Fruit fly (Drosophila melanogaster) whole organism, embryonic: ENCODE measurements around the gene lbl.
A peak's percentile ranks its signal among the peaks of the same experiment; 100 is the strongest.

Source experiments
- ATbp ChIP-seq: fragments of 200-800 bp; sonication (Bioruptor generic); optimal IDR thresholded peaks from 2 replicates; lab custom pipeline; 2017; ENCODE audit warnings: missing biosample characterization, mild to moderate bottlenecking, missing genetic modification characterization, missing genetic modification reagents
- Bteb2 ChIP-seq: fragments of 200-800 bp; sonication (Bioruptor generic); optimal IDR thresholded peaks from 2 replicates; lab custom pipeline; 2016; ENCODE audit warnings: missing biosample characterization, missing genetic modification characterization
- CG10147 ChIP-seq: fragments of 200-800 bp; sonication (Bioruptor generic); optimal IDR thresholded peaks from 2 replicates; lab custom pipeline; 2019; ENCODE audit warnings: missing biosample characterization, mild to moderate bottlenecking, missing genetic modification characterization, moderate library complexity
- CG10654 ChIP-seq: fragments of 200-800 bp; sonication (Bioruptor generic); optimal IDR thresholded peaks from 2 replicates; lab custom pipeline; 2016; ENCODE audit warnings: missing biosample characterization, missing genetic modification characterization
- CG11456 ChIP-seq: fragments of 200-800 bp; sonication (Bioruptor generic); IDR thresholded peaks from 3 replicates; pipeline ENCODE4 v1.3.6; 2022; ENCODE audit warnings: missing biosample characterization, missing genetic modification characterization
- CG13624 ChIP-seq: fragments of 200-800 bp; sonication (Bioruptor generic); optimal IDR thresholded peaks from 2 replicates; lab custom pipeline; 2016; ENCODE audit warnings: missing biosample characterization, missing genetic modification characterization
- CG14441 ChIP-seq: fragments of 200-800 bp; sonication (Bioruptor generic); IDR thresholded peaks from 2 replicates; pipeline ENCODE4 v1.3.6; 2022; ENCODE audit warnings: missing biosample characterization, missing genetic modification characterization
- CG17829 ChIP-seq: fragments of 200-800 bp; optimal IDR thresholded peaks from 2 replicates; lab custom pipeline; 2019; ENCODE audit warnings: missing biosample characterization, mild to moderate bottlenecking, missing genetic modification characterization, moderate library complexity
- CG1832 ChIP-seq: fragments of 200-800 bp; sonication (Bioruptor generic); optimal IDR thresholded peaks from 2 replicates; lab custom pipeline; 2017; ENCODE audit warnings: missing biosample characterization, mild to moderate bottlenecking, missing genetic modification characterization, inconsistent platforms
- CG2712 ChIP-seq: fragments of 200-800 bp; optimal IDR thresholded peaks from 3 replicates; lab custom pipeline; 2019; ENCODE audit warnings: missing biosample characterization, mild to moderate bottlenecking, missing genetic modification characterization, moderate library complexity
- CG2875 ChIP-seq: fragments of 200-800 bp; sonication (Bioruptor generic); optimal IDR thresholded peaks from 2 replicates; lab custom pipeline; 2017; ENCODE audit warnings: missing biosample characterization, mild to moderate bottlenecking, missing genetic modification characterization, missing genetic modification reagents
- CG2889 ChIP-seq: fragments of 200-800 bp; sonication (Bioruptor generic); IDR thresholded peaks from 3 replicates; pipeline ENCODE4 v1.3.6; 2022; ENCODE audit warnings: missing biosample characterization, missing genetic modification characterization
- CG3995 ChIP-seq: fragments of 200-800 bp; sonication (Bioruptor generic); optimal IDR thresholded peaks from 3 replicates; lab custom pipeline; 2016; ENCODE audit warnings: missing biosample characterization, missing genetic modification characterization
- CG4328 ChIP-seq: fragments of 200-800 bp; sonication (Bioruptor generic); optimal IDR thresholded peaks from 3 replicates; lab custom pipeline; 2017; ENCODE audit warnings: missing biosample characterization, missing genetic modification reagents, missing genetic modification characterization
- CG5245 ChIP-seq: fragments of 200-800 bp; sonication (Bioruptor generic); optimal IDR thresholded peaks from 3 replicates; lab custom pipeline; 2016; ENCODE audit warnings: missing biosample characterization, missing genetic modification characterization
- CG6654 ChIP-seq: fragments of 200-800 bp; sonication (Bioruptor generic); optimal IDR thresholded peaks from 2 replicates; lab custom pipeline; 2017; ENCODE audit warnings: missing biosample characterization, mild to moderate bottlenecking, missing genetic modification characterization
- CG7357 ChIP-seq: fragments of 200-800 bp; sonication (Bioruptor generic); IDR thresholded peaks from 3 replicates; pipeline ENCODE4 v1.3.6; 2022; ENCODE audit warnings: missing biosample characterization, missing genetic modification characterization
- CG8281 ChIP-seq: fragments of 200-800 bp; sonication (Bioruptor generic); optimal IDR thresholded peaks from 2 replicates; lab custom pipeline; 2018; ENCODE audit warnings: missing biosample characterization, mild to moderate bottlenecking, missing genetic modification characterization, moderate library complexity
- CG9215 ChIP-seq: fragments of 200-800 bp; sonication (Bioruptor generic); IDR thresholded peaks from 2 replicates; pipeline ENCODE4 v1.3.6; 2022; ENCODE audit warnings: missing biosample characterization, missing genetic modification characterization
- Dip2 ChIP-seq: fragments of 200-800 bp; sonication (Bioruptor generic); IDR thresholded peaks from 2 replicates; pipeline ENCODE4 v1.3.6; 2022; ENCODE audit warnings: missing biosample characterization, missing genetic modification characterization
- GATAe ChIP-seq: fragments of 200-800 bp; sonication (Bioruptor generic); conservative IDR thresholded peaks from 2 replicates; pipeline ENCODE4 v1.3.6; 2022; ENCODE audit warnings: missing biosample characterization, missing genetic modification characterization
- Gsc ChIP-seq: fragments of 200-800 bp; sonication (Bioruptor generic); IDR thresholded peaks from 2 replicates; pipeline ENCODE4 v1.3.6; 2022; ENCODE audit warnings: missing biosample characterization, missing genetic modification characterization
- Hsf ChIP-seq: fragments of 200-800 bp; sonication (Bioruptor generic); optimal IDR thresholded peaks from 3 replicates; lab custom pipeline; 2016; ENCODE audit warnings: missing biosample characterization, missing genetic modification characterization
- Med ChIP-seq: fragments of 200-800 bp; sonication (Bioruptor generic); peaks from one replicate; lab custom pipeline; 2016; ENCODE audit warnings: missing biosample characterization, missing genetic modification characterization, mild to moderate bottlenecking, inconsistent platforms, moderate library complexity
- Mes4 ChIP-seq: fragments of 200-800 bp; sonication (Bioruptor generic); optimal IDR thresholded peaks from 2 replicates; lab custom pipeline; 2016; ENCODE audit warnings: missing biosample characterization, missing genetic modification characterization
- NK7.1 ChIP-seq: fragments of 200-800 bp; sonication (Bioruptor generic); optimal IDR thresholded peaks from 3 replicates; lab custom pipeline; 2016; ENCODE audit warnings: missing biosample characterization, missing genetic modification characterization
- Poxn ChIP-seq: fragments of 200-800 bp; sonication (Bioruptor generic); IDR thresholded peaks from 2 replicates; pipeline ENCODE4 v1.3.6; 2022; ENCODE audit warnings: missing biosample characterization, missing genetic modification characterization
- Rx ChIP-seq: fragments of 200-800 bp; sonication (Bioruptor generic); IDR thresholded peaks from 2 replicates; pipeline ENCODE4 v1.3.6; 2022; ENCODE audit warnings: missing biosample characterization, missing genetic modification characterization
- Side ChIP-seq: fragments of 200-800 bp; sonication (Bioruptor generic); optimal IDR thresholded peaks from 2 replicates; lab custom pipeline; 2016; ENCODE audit warnings: missing biosample characterization, missing genetic modification characterization
- Trl ChIP-seq, 3 experiments: fragments of >200 bp in 2 of 3; fragments of 200-800 bp in 1 of 3; sonication (Bioruptor generic) in 1 of 3; optimal IDR thresholded peaks; 2 replicates in 1 of 3; 3 replicates in 2 of 3; lab custom pipeline; 2016 to 2017; ENCODE audit warnings: missing biosample characterization in 1 of 3, missing genetic modification characterization in 1 of 3
- Xbp1 ChIP-seq: fragments of 200-800 bp; sonication (Bioruptor generic); optimal IDR thresholded peaks from 3 replicates; lab custom pipeline; 2016; ENCODE audit warnings: missing biosample characterization, mild to moderate bottlenecking, missing genetic modification characterization
- ab ChIP-seq: fragments of 200-800 bp; sonication (Bioruptor generic); optimal IDR thresholded peaks from 2 replicates; lab custom pipeline; 2016; ENCODE audit warnings: missing biosample characterization, missing genetic modification characterization
- ato ChIP-seq: fragments of 200-800 bp; sonication (Bioruptor generic); IDR thresholded peaks from 2 replicates; pipeline ENCODE4 v1.3.6; 2022; ENCODE audit warnings: missing biosample characterization, missing genetic modification characterization; ENCODE audit not compliant: partially characterized antibody
- btn ChIP-seq: fragments of 200-800 bp; sonication (Bioruptor generic); optimal IDR thresholded peaks from 2 replicates; lab custom pipeline; 2016; ENCODE audit warnings: missing biosample characterization, missing genetic modification characterization
- caup ChIP-seq: fragments of 200-800 bp; sonication (Bioruptor generic); optimal IDR thresholded peaks from 3 replicates; lab custom pipeline; 2017; ENCODE audit warnings: missing biosample characterization, mild to moderate bottlenecking, missing genetic modification characterization, moderate library complexity; ENCODE audit not compliant: severe bottlenecking
- chinmo ChIP-seq: fragments of 200-800 bp; sonication (Bioruptor generic); IDR thresholded peaks from 4 replicates; pipeline ENCODE4 v1.3.6; 2022; ENCODE audit warnings: missing biosample characterization, missing genetic modification characterization; ENCODE audit not compliant: partially characterized antibody
- crc ChIP-seq: fragments of 200-800 bp; sonication (Bioruptor generic); optimal IDR thresholded peaks from 2 replicates; lab custom pipeline; 2016; ENCODE audit warnings: missing biosample characterization, missing genetic modification characterization
- gcm2 ChIP-seq: fragments of 200-800 bp; sonication (Bioruptor generic); optimal IDR thresholded peaks from 2 replicates; lab custom pipeline; 2016; ENCODE audit warnings: missing biosample characterization, missing genetic modification characterization
- kah ChIP-seq: fragments of 200-800 bp; sonication (Bioruptor generic); optimal IDR thresholded peaks from 2 replicates; lab custom pipeline; 2018; ENCODE audit warnings: missing biosample characterization, mild to moderate bottlenecking, missing genetic modification characterization
- nau ChIP-seq: fragments of 200-800 bp; sonication (Bioruptor generic); optimal IDR thresholded peaks from 3 replicates; lab custom pipeline; 2017; ENCODE audit warnings: missing biosample characterization, mild to moderate bottlenecking, missing genetic modification characterization, missing genetic modification reagents
- nerfin-2 ChIP-seq: fragments of 200-800 bp; sonication (Bioruptor generic); IDR thresholded peaks from 2 replicates; pipeline ENCODE4 v1.3.6; 2022; ENCODE audit warnings: missing biosample characterization, missing genetic modification characterization; ENCODE audit not compliant: partially characterized antibody
- onecut ChIP-seq: fragments of 200-800 bp; sonication (Bioruptor generic); IDR thresholded peaks from 2 replicates; pipeline ENCODE4 v1.3.6; 2022; ENCODE audit warnings: missing biosample characterization, missing genetic modification characterization
- pfk ChIP-seq: fragments of 200-800 bp; sonication (Bioruptor generic); optimal IDR thresholded peaks from 2 replicates; lab custom pipeline; 2018; ENCODE audit warnings: missing biosample characterization, mild to moderate bottlenecking, missing genetic modification characterization, moderate library complexity
- pho ChIP-seq: fragments of 200-800 bp; sonication (Bioruptor generic); optimal IDR thresholded peaks from 2 replicates; lab custom pipeline; 2016; ENCODE audit warnings: missing biosample characterization, missing genetic modification characterization
- ro ChIP-seq: fragments of 200-800 bp; sonication (Bioruptor generic); IDR thresholded peaks from 2 replicates; pipeline ENCODE4 v1.3.6; 2022; ENCODE audit warnings: missing biosample characterization, missing genetic modification characterization
- sc ChIP-seq, 3 experiments: fragments of >200 bp in 2 of 3; fragments of 200-800 bp in 1 of 3; sonication (Bioruptor generic) in 1 of 3; optimal IDR thresholded peaks; 2 replicates in 2 of 3; 3 replicates in 1 of 3; lab custom pipeline; 2017; ENCODE audit warnings: mild to moderate bottlenecking in 1 of 3, missing biosample characterization in 1 of 3, missing genetic modification characterization in 1 of 3, missing genetic modification reagents in 1 of 3
- slbo ChIP-seq: fragments of 200-800 bp; sonication (Bioruptor generic); IDR thresholded peaks from 2 replicates; pipeline ENCODE4 v1.3.6; 2022; ENCODE audit warnings: missing biosample characterization, missing genetic modification characterization
- wor ChIP-seq: fragments of 200-800 bp; sonication (Bioruptor generic); IDR thresholded peaks from 2 replicates; pipeline ENCODE4 v1.3.6; 2022; ENCODE audit warnings: missing biosample characterization, missing genetic modification characterization
- zen ChIP-seq: fragments of 200-800 bp; sonication (Bioruptor generic); optimal IDR thresholded peaks from 3 replicates; lab custom pipeline; 2018; ENCODE audit warnings: missing biosample characterization, mild to moderate bottlenecking, missing genetic modification characterization, moderate library complexity

lbl gene

dm6 chr3R:21376859-21377607 lies 56.9 kb downstream of the lbl start (continued):
- no peak for TF ChIP-seq CG11456 (GFP tag; lab: Robert Waterston, UW)
- no peak for TF ChIP-seq pfk (GFP tag; lab: Kevin White, UChicago)
- TF ChIP-seq CG1832 (GFP tag; lab: Kevin White, UChicago): no peak
- TF ChIP-seq CG6654: no peak
- TF ChIP-seq sc (optimal IDR thresholded peaks at IDR 0.05; lab: Kevin White, UChicago): no peak
- no peak for TF ChIP-seq sc (GFP tag; optimal IDR thresholded peaks at IDR 0.05; lab: Kevin White, UChicago)
- TF ChIP-seq slbo (GFP tag; lab: Robert Waterston, UW): peak; percentile 9; the same call in 1 of the 2 replicates
- no peak for TF ChIP-seq Bteb2 (GFP tag; lab: Kevin White, UChicago)
- TF ChIP-seq ab: no peak
- TF ChIP-seq pho (GFP tag; lab: Kevin White, UChicago): no peak
- TF ChIP-seq CG14441 (GFP tag; lab: Robert Waterston, UW): no peak
- no peak for TF ChIP-seq wor (GFP tag; lab: Robert Waterston, UW)
- no peak for TF ChIP-seq caup (GFP tag; lab: Kevin White, UChicago)
- TF ChIP-seq Med (GFP tag; lab: Kevin White, UChicago): peak; percentile 81
- no peak for TF ChIP-seq CG10654 (GFP tag; lab: Kevin White, UChicago)
- no peak for TF ChIP-seq CG2875 (GFP tag; lab: Kevin White, UChicago)
- no peak for TF ChIP-seq CG9215
- TF ChIP-seq Poxn: no peak
- peak; percentile 23 for TF ChIP-seq CG10147 (GFP tag; lab: Kevin White, UChicago)
- no peak for TF ChIP-seq Side (GFP tag; lab: Kevin White, UChicago)
- TF ChIP-seq Dip2 (GFP tag; lab: Robert Waterston, UW): no peak
- peak; percentile 59; the same call in 1 of the 2 replicates for TF ChIP-seq nerfin-2 (GFP tag; lab: Robert Waterston, UW)
- peak; percentile 0 for TF ChIP-seq zen (tag; lab: Kevin White, UChicago)
- TF ChIP-seq Hsf: no peak
- TF ChIP-seq crc (GFP tag; lab: Kevin White, UChicago): no peak
- TF ChIP-seq CG3995 (GFP tag; lab: Kevin White, UChicago): peak; percentile 99
- TF ChIP-seq ato (GFP tag; lab: Robert Waterston, UW): peak; percentile 72
- no peak for TF ChIP-seq ATbp (GFP tag; lab: Kevin White, UChicago)
- no peak for TF ChIP-seq Trl (optimal IDR thresholded peaks at IDR 0.05; lab: Kevin White, UChicago)
- TF ChIP-seq Trl (GFP tag; optimal IDR thresholded peaks at IDR 0.05; lab: Kevin White, UChicago): no peak
- no peak for TF ChIP-seq nau (GFP tag; lab: Kevin White, UChicago)
- TF ChIP-seq kah (GFP tag; lab: Kevin White, UChicago): no peak
- TF ChIP-seq CG2712 (tag; lab: Kevin White, UChicago): peak; percentile 17
- TF ChIP-seq CG8281 (tag; lab: Kevin White, UChicago): no peak
- TF ChIP-seq CG4328 (GFP tag; lab: Kevin White, UChicago): no peak
- no peak for TF ChIP-seq NK7.1 (GFP tag; lab: Kevin White, UChicago)
- no peak for TF ChIP-seq CG17829 (tag; lab: Kevin White, UChicago)
- TF ChIP-seq Rx (GFP tag; lab: Robert Waterston, UW): no peak
- TF ChIP-seq btn (GFP tag; lab: Kevin White, UChicago): no peak
- TF ChIP-seq Xbp1 (GFP tag; lab: Kevin White, UChicago): peak; percentile 8
- TF ChIP-seq Mes4 (GFP tag; lab: Kevin White, UChicago): peak; percentile 31
- peak; percentile 8 for TF ChIP-seq CG13624
- no peak for TF ChIP-seq CG2889 (GFP tag; lab: Robert Waterston, UW)
- no peak for TF ChIP-seq GATAe (GFP tag; lab: Robert Waterston, UW)
- TF ChIP-seq ro (GFP tag; lab: Robert Waterston, UW): no peak
- TF ChIP-seq chinmo: peak; percentile 74; the same call in 3 of the 4 replicates
- TF ChIP-seq CG5245 (GFP tag; lab: Kevin White, UChicago): no peak
- peak; percentile 92 for TF ChIP-seq onecut (GFP tag; lab: Robert Waterston, UW)
- TF ChIP-seq CG7357 (GFP tag; lab: Robert Waterston, UW): no peak
- no peak for TF ChIP-seq gcm2
- TF ChIP-seq Gsc (GFP tag; lab: Robert Waterston, UW): no peak
